Fruit fly (Drosophila melanogaster) whole organism, adult: ENCODE results near the gene Cpsf6.

Experiments
- CG11617 ChIP-seq: fragments of 200-800 bp; sonication (Bioruptor generic); optimal IDR thresholded peaks from 2 replicates; lab custom pipeline; 2017; ENCODE audit warnings: mild to moderate bottlenecking, missing biosample characterization, missing genetic modification reagents, missing genetic modification characterization
- CG12768 ChIP-seq: fragments of 200-800 bp; sonication (Bioruptor generic); optimal IDR thresholded peaks from 2 replicates; lab custom pipeline; 2017; ENCODE audit warnings: missing biosample characterization, missing genetic modification characterization, mild to moderate bottlenecking, moderate library complexity, missing genetic modification reagents
- CG33017 ChIP-seq: fragments of 200-800 bp; sonication (Bioruptor generic); optimal IDR thresholded peaks from 2 replicates; lab custom pipeline; 2018; ENCODE audit warnings: missing biosample characterization, mild to moderate bottlenecking, missing genetic modification characterization, moderate library complexity
- CG5204 ChIP-seq: fragments of 200-800 bp; sonication (Bioruptor generic); optimal IDR thresholded peaks from 2 replicates; lab custom pipeline; 2016; ENCODE audit warnings: missing biosample characterization, missing genetic modification characterization
- CG7101 ChIP-seq: fragments of 200-800 bp; sonication (Bioruptor generic); optimal IDR thresholded peaks from 2 replicates; lab custom pipeline; 2018; ENCODE audit warnings: missing biosample characterization, mild to moderate bottlenecking, missing genetic modification characterization, moderate library complexity
- Clk ChIP-seq: fragments of 200-800 bp; sonication (Bioruptor generic); optimal IDR thresholded peaks from 2 replicates; lab custom pipeline; 2017; ENCODE audit warnings: missing biosample characterization, missing genetic modification characterization
- Crg-1 ChIP-seq: fragments of 200-800 bp; sonication (Bioruptor generic); optimal IDR thresholded peaks from 2 replicates; lab custom pipeline; 2016; ENCODE audit warnings: missing biosample characterization, missing genetic modification characterization
- Mnt ChIP-seq: fragments of 200-800 bp; sonication (Bioruptor generic); optimal IDR thresholded peaks from 2 replicates; lab custom pipeline; 2016; ENCODE audit warnings: missing biosample characterization, mild to moderate bottlenecking, missing genetic modification characterization
- bab1 ChIP-seq: fragments of 200-800 bp; sonication (Bioruptor generic); optimal IDR thresholded peaks from 3 replicates; lab custom pipeline; 2019; ENCODE audit warnings: missing biosample characterization, mild to moderate bottlenecking, missing genetic modification characterization, moderate library complexity
- cnc ChIP-seq, 2 experiments: fragments of >200 bp; optimal IDR thresholded peaks; 2 replicates each; lab custom pipeline; 2017
- kay ChIP-seq: fragments of 200-800 bp; sonication (Bioruptor generic); peaks from one replicate; lab custom pipeline; 2016; ENCODE audit warnings: missing biosample characterization, missing genetic modification characterization, borderline replicate concordance
- ovo ChIP-seq: fragments of 200-800 bp; sonication (Bioruptor generic); optimal IDR thresholded peaks from 2 replicates; lab custom pipeline; 2016; ENCODE audit warnings: missing biosample characterization, missing genetic modification characterization
- tj ChIP-seq: fragments of 200-800 bp; sonication (Bioruptor generic); optimal IDR thresholded peaks from 3 replicates; lab custom pipeline; 2017; ENCODE audit warnings: missing biosample characterization, mild to moderate bottlenecking, missing genetic modification characterization, moderate library complexity
- toe ChIP-seq: fragments of 200-800 bp; sonication (Bioruptor generic); optimal IDR thresholded peaks from 2 replicates; lab custom pipeline; 2016; ENCODE audit warnings: missing biosample characterization, missing genetic modification characterization

DNA sequence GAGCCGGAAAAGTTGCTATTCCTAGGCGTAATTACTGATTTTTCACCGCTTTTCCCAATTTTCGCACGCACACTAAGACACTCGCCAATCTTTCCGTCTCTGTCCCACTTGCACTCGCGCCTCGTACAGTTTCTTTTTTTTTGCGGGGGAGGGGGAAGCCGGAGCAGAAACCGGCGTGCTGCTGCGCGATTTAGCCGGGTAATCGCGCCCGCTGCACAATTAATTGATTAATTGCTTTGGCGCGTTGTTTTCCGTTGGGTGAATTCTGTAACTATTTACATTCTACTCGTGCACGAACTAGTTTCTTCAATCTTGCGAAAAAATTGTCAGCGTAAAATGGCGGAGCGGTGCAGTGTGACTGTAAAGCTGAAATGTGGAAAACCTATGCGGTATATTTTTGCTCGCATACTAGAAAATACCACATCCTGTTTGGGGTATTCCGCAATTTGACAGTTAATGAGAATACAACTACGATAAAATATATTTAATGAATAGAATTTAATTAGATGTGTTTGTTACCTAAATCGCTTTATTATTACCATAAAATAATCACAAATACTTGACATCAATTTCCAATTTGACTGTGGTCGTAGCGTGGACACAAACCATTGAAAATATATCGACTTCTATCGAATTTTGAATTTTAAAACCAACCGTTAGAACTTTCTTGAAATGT is at the start of gene Cpsf6:
- TF ChIP-seq CG5204 (GFP tag; lab: Kevin White, UChicago) (no peak), toe (GFP tag; lab: Kevin White, UChicago) (peak; percentile 50), Mnt (peak; percentile 74), ovo (GFP tag; lab: Kevin White, UChicago) (peak; percentile 26), cnc (optimal IDR thresholded peaks at IDR 0.05; lab: Kevin White, UChicago) (no peak), tj (GFP tag; lab: Kevin White, UChicago) (peak; percentile 62), Clk (GFP tag; lab: Kevin White, UChicago) (no peak), CG33017 (tag; lab: Kevin White, UChicago) (peak; percentile 13), kay (GFP tag; lab: Kevin White, UChicago) (peak; percentile 71), CG7101 (tag; lab: Kevin White, UChicago) (peak; percentile 34), CG12768 (no peak), CG11617 (GFP tag; lab: Kevin White, UChicago) (peak; percentile 25), Crg-1 (GFP tag; lab: Kevin White, UChicago) (peak; percentile 51), bab1 (peak; percentile 71)
